Fruit fly (Drosophila melanogaster): Measurements from ENCODE around the gene CG7968.
A peak's percentile ranks its signal among the peaks of the same experiment; 100 is the strongest.

CG7968 gene

DNA sequence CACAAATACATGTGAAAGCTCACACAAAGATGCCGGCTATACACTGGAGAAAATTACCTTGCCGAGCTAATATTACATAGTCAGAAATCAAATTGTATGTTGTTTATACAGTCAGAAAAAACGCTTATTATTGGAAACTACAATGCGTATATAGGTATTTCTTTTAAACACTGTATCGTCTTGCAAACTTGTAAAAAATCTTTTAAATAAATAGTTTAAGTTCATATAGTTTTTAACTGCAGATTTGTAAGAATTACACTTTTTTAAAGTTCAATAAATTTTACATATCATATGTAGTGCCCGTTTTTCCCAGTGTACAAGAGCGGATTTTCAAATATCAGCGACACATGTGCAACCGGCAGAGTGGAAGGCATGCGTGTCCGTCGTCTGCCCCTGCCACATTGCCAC, 9.5 kb upstream of the CG7968 start (continued):
- TF ChIP-seq Dp (GFP tag; optimal IDR thresholded peaks at IDR 0.05) (no peak), CG8765 (GFP tag; IDR thresholded peaks at IDR 0.05) (no peak), Sry-δ (GFP tag; optimal IDR thresholded peaks at IDR 0.05) (peak; percentile 47), CG17829 (tag; optimal IDR thresholded peaks at IDR 0.05) (peak; percentile 84), Camta (GFP tag; optimal IDR thresholded peaks at IDR 0.05) (peak; percentile 91), schlank (tag; optimal IDR thresholded peaks at IDR 0.05) (peak; percentile 42), CG18476 (GFP tag; optimal IDR thresholded peaks at IDR 0.05) (peak; percentile 63), CG31441 (GFP tag; IDR thresholded peaks at IDR 0.05) (peak; percentile 88), Stat92E (GFP tag; optimal IDR thresholded peaks at IDR 0.05) (peak in 1 of 3 experiments; percentile 5), B-H1 (GFP tag; IDR thresholded peaks at IDR 0.05) (peak; percentile 63), ase (GFP tag; IDR thresholded peaks at IDR 0.05) (peak; percentile 53; the same call in 1 of the 3 replicates), wor (GFP tag; IDR thresholded peaks at IDR 0.05) (peak; percentile 79), CG12659 (GFP tag; optimal IDR thresholded peaks at IDR 0.05) (peak; percentile 88), Bteb2 (GFP tag; optimal IDR thresholded peaks at IDR 0.05) (peak; percentile 72), CG7928 (GFP tag; optimal IDR thresholded peaks at IDR 0.05) (peak; percentile 8), CG34224 (GFP tag; IDR thresholded peaks at IDR 0.05; ENCODE audit: partially characterized antibody) (no peak), CG2202 (tag; optimal IDR thresholded peaks at IDR 0.05) (peak; percentile 59), sens (GFP tag) (peak; percentile 97), twi (tag; optimal IDR thresholded peaks at IDR 0.05) (peak; percentile 82), bbx (GFP tag; IDR thresholded peaks at IDR 0.05; ENCODE audit: partially characterized antibody) (no peak), CG7556 (GFP tag; optimal IDR thresholded peaks at IDR 0.05) (peak; percentile 87), fd96Cb (tag; optimal IDR thresholded peaks at IDR 0.05) (peak; percentile 83), Mad (GFP tag; optimal IDR thresholded peaks at IDR 0.05) (peak; percentile 66), CG12219 (GFP tag; optimal IDR thresholded peaks at IDR 0.05) (peak; percentile 72), CG6854 (GFP tag; optimal IDR thresholded peaks at IDR 0.05) (peak; percentile 2), sisA (GFP tag; IDR thresholded peaks at IDR 0.05) (peak; percentile 80), MTF-1 (GFP tag; optimal IDR thresholded peaks at IDR 0.05; ENCODE audit: borderline replicate concordance) (no peak), Ets97D (GFP tag; optimal IDR thresholded peaks at IDR 0.05) (peak; percentile 57), NfI (GFP tag; optimal IDR thresholded peaks at IDR 0.05) (peak; percentile 78), CG7786 (GFP tag; optimal IDR thresholded peaks at IDR 0.05) (peak; percentile 58), gt (GFP tag; IDR thresholded peaks at IDR 0.05) (no peak), Fer1 (GFP tag; optimal IDR thresholded peaks at IDR 0.05) (peak; percentile 79), CG3838 (GFP tag; optimal IDR thresholded peaks at IDR 0.05) (peak; percentile 70), Dek (tag; optimal IDR thresholded peaks at IDR 0.05) (peak; percentile 74), E2f1 (GFP tag; IDR thresholded peaks at IDR 0.05) (peak; percentile 68), ken (GFP tag; IDR thresholded peaks at IDR 0.05) (no peak), Elba2 (GFP tag; optimal IDR thresholded peaks at IDR 0.05) (no peak), HHEX (GFP tag; optimal IDR thresholded peaks at IDR 0.05) (peak; percentile 61), dati (GFP tag; IDR thresholded peaks at IDR 0.05) (no peak), Awh (GFP tag; IDR thresholded peaks at IDR 0.05) (peak; percentile 45; the same call in 1 of the 2 replicates), CG4360 (GFP tag; IDR thresholded peaks at IDR 0.05) (no peak), tx (GFP tag; optimal IDR thresholded peaks at IDR 0.05) (no peak), E2f2 (GFP tag; IDR thresholded peaks at IDR 0.05) (peak; percentile 67), CG6175 (GFP tag; IDR thresholded peaks at IDR 0.05) (no peak), yki (optimal IDR thresholded peaks at IDR 0.05) (no peak), Usf (GFP tag; optimal IDR thresholded peaks at IDR 0.05) (peak; percentile 55), Six4 (GFP tag; optimal IDR thresholded peaks at IDR 0.05) (peak; percentile 72), Bgb (GFP tag; IDR thresholded peaks at IDR 0.05; ENCODE audit: partially characterized antibody) (no peak), ac (GFP tag; optimal IDR thresholded peaks at IDR 0.05) (peak; percentile 9), gcm (GFP tag; optimal IDR thresholded peaks at IDR 0.05) (peak; percentile 67), maf-S (GFP tag; optimal IDR thresholded peaks at IDR 0.05) (peak; percentile 52), Opbp (GFP tag; IDR thresholded peaks at IDR 0.05; ENCODE audit: partially characterized antibody) (no peak)
